Worm (Caenorhabditis elegans): Measurements from ENCODE around the gene cku-80.
A peak's percentile ranks its signal among the peaks of the same experiment; 100 is the strongest.

- TF ChIP-seq ets-4 (tag; optimal IDR thresholded peaks at IDR 0.05) (no peak), pha-4 (tag; optimal IDR thresholded peaks at IDR 0.05) (no peak), hlh-8 (tag; optimal IDR thresholded peaks at IDR 0.05) (no peak), T23F11.4 (GFP tag; optimal IDR thresholded peaks at IDR 0.05) (no peak), elt-2 (tag; optimal IDR thresholded peaks at IDR 0.05) (peak; percentile 52), unc-86 (tag; optimal IDR thresholded peaks at IDR 0.05) (no peak)
These were observed 48.7 kb downstream of the cku-80 start for ce11 chrIII:4468390-4468789.

Measured in whole organism, late embryonic.